Worm (Caenorhabditis elegans) whole organism, L2 larva: ENCODE data around the gene C47E12.9.

ENCODE experiments used
- ZK546.5 ChIP-seq: sonication (generic microtip); optimal IDR thresholded peaks from 2 replicates; lab custom pipeline; 2017; ENCODE audit warnings: missing biosample characterization, missing genetic modification characterization
- alr-1 ChIP-seq: fragments of 150-350 bp; optimal IDR thresholded peaks from 2 replicates; lab custom pipeline; 2014; ENCODE audit warnings: missing biosample characterization, missing genetic modification characterization
- ama-1 ChIP-seq: fragments of 150-350 bp; optimal IDR thresholded peaks from 2 replicates; lab custom pipeline; 2018; ENCODE audit warnings: inconsistent platforms
- egl-27 ChIP-seq: sonication (generic microtip); optimal IDR thresholded peaks from 3 replicates; lab custom pipeline; 2017; ENCODE audit warnings: missing biosample characterization, missing genetic modification reagents, missing genetic modification characterization
- elt-1 ChIP-seq: fragments of 150-350 bp; optimal IDR thresholded peaks from 2 replicates; lab custom pipeline; 2014; ENCODE audit warnings: missing biosample characterization, missing genetic modification characterization
- lin-11 ChIP-seq: fragments of 150-350 bp; sonication (generic microtip); optimal IDR thresholded peaks from 2 replicates; lab custom pipeline; 2014; ENCODE audit warnings: missing biosample characterization, missing genetic modification characterization, inconsistent platforms, mixed read lengths
- mab-5 ChIP-seq: fragments of 150-350 bp; optimal IDR thresholded peaks from 2 replicates; lab custom pipeline; 2014; ENCODE audit warnings: missing biosample characterization, missing genetic modification characterization
- mdl-1 ChIP-seq, 2 experiments: fragments of 150-350 bp in 1 of 2; sonication (generic microtip) in 1 of 2; optimal IDR thresholded peaks; 2 replicates each; lab custom pipeline; 2017; ENCODE audit warnings: missing biosample characterization in 2 of 2, missing genetic modification characterization in 2 of 2
- nhr-12 ChIP-seq: fragments of 150-350 bp; optimal IDR thresholded peaks from 2 replicates; lab custom pipeline; 2014; ENCODE audit warnings: missing biosample characterization, missing genetic modification characterization
- nhr-77 ChIP-seq: fragments of 150-350 bp; optimal IDR thresholded peaks from 2 replicates; lab custom pipeline; 2014; ENCODE audit warnings: missing biosample characterization, missing genetic modification characterization
- peb-1 ChIP-seq: fragments of 150-350 bp; optimal IDR thresholded peaks from 2 replicates; lab custom pipeline; 2014; ENCODE audit warnings: missing biosample characterization, missing genetic modification characterization
- snpc-4 ChIP-seq: fragments of 150-350 bp; optimal IDR thresholded peaks from 2 replicates; lab custom pipeline; 2014; ENCODE audit warnings: missing biosample characterization, missing genetic modification characterization
- ztf-11 ChIP-seq: sonication (generic microtip); optimal IDR thresholded peaks from 2 replicates; lab custom pipeline; 2017; ENCODE audit warnings: missing biosample characterization, missing genetic modification characterization

- TF ChIP-seq ama-1 (lab: Kevin White, UChicago) (no peak), nhr-77 (tag; lab: Kevin White, UChicago) (no peak), ZK546.5 (tag; lab: Kevin White, UChicago) (no peak), nhr-12 (tag; lab: Kevin White, UChicago) (no peak), egl-27 (tag; lab: Kevin White, UChicago) (no peak), mab-5 (tag; lab: Kevin White, UChicago) (no peak), snpc-4 (tag; lab: Kevin White, UChicago) (no peak), alr-1 (no peak), peb-1 (tag; lab: Kevin White, UChicago) (no peak), ztf-11 (tag; lab: Kevin White, UChicago) (no peak), lin-11 (tag; lab: Kevin White, UChicago) (no peak), mdl-1 (tag; optimal IDR thresholded peaks at IDR 0.05; lab: Kevin White, UChicago) (no peak), elt-1 (tag; lab: Kevin White, UChicago) (no peak)
These were observed 40.9 kb upstream of the C47E12.9 start, which contains the start of gene spe-29 for ce11 chrIV:9933580-9933979.
